Worm (Caenorhabditis elegans) whole organism, young adult: ENCODE data around the gene lin-36.

Experiments used
- B0035.1 ChIP-seq: sonication (generic microtip); optimal IDR thresholded peaks from 2 replicates; lab custom pipeline; 2016; ENCODE audit warnings: missing genetic modification characterization, mild to moderate bottlenecking, missing compliant biosample characterization, missing genotype, missing genetic modification reagents
- C06A6.2 ChIP-seq: fragments of 200-800 bp; sonication (Bioruptor generic); conservative IDR thresholded peaks from 2 replicates; pipeline ENCODE4 v1.3.6; 2022; ENCODE audit warnings: missing genetic modification characterization, missing compliant biosample characterization
- F10E7.11 ChIP-seq: sonication (generic microtip); optimal IDR thresholded peaks from 2 replicates; lab custom pipeline; 2017; ENCODE audit warnings: mild to moderate bottlenecking, missing genetic modification characterization, moderate library complexity, missing compliant biosample characterization
- F37B4.10 ChIP-seq: fragments of 200-800 bp; sonication (Bioruptor generic); IDR thresholded peaks from 2 replicates; pipeline ENCODE4 v1.3.6; 2022; ENCODE audit warnings: missing genetic modification characterization, missing compliant biosample characterization
- F49E8.2 ChIP-seq: sonication (generic microtip); optimal IDR thresholded peaks from 3 replicates; lab custom pipeline; 2017; ENCODE audit warnings: missing genetic modification characterization, mild to moderate bottlenecking, missing compliant biosample characterization, antibody characterized with exemption, moderate library complexity; ENCODE audit not compliant: insufficient read depth
- F57A8.1 ChIP-seq: fragments of 200-800 bp; sonication (Bioruptor generic); optimal IDR thresholded peaks from 2 replicates; lab custom pipeline; 2018; ENCODE audit warnings: mild to moderate bottlenecking, missing genetic modification characterization, moderate library complexity, missing compliant biosample characterization
- F57C9.4 ChIP-seq: sonication (generic microtip); optimal IDR thresholded peaks from 2 replicates; lab custom pipeline; 2017; ENCODE audit warnings: mild to moderate bottlenecking, missing genetic modification characterization, missing compliant biosample characterization
- Y53F4B.3 ChIP-seq: fragments of 200-800 bp; sonication (Bioruptor generic); IDR thresholded peaks from 2 replicates; pipeline ENCODE4 v1.3.6; 2022; ENCODE audit warnings: missing genetic modification reagents, missing genetic modification characterization, missing compliant biosample characterization
- Y53G8AR.9 ChIP-seq: fragments of 200-800 bp; sonication (Bioruptor generic); conservative IDR thresholded peaks from 2 replicates; pipeline ENCODE4 v1.3.6; 2022; ENCODE audit warnings: missing genetic modification reagents, missing genetic modification characterization, missing compliant biosample characterization
- Y56A3A.18 ChIP-seq: fragments of 200-800 bp; sonication (Bioruptor generic); IDR thresholded peaks from 2 replicates; pipeline ENCODE4 v1.3.6; 2022; ENCODE audit warnings: missing genetic modification reagents, missing genetic modification characterization, missing compliant biosample characterization
- Y95B8A.8 ChIP-seq: fragments of 200-800 bp; sonication (Bioruptor generic); IDR thresholded peaks from 2 replicates; pipeline ENCODE4 v1.3.6; 2022; ENCODE audit warnings: missing genetic modification reagents, missing genetic modification characterization, missing compliant biosample characterization
- attf-5 ChIP-seq: fragments of 200-800 bp; sonication (Bioruptor generic); optimal IDR thresholded peaks from 2 replicates; lab custom pipeline; 2018; ENCODE audit warnings: mild to moderate bottlenecking, missing genetic modification characterization, missing compliant biosample characterization
- cebp-1 ChIP-seq, 2 experiments: fragments of 200-800 bp in 1 of 2; sonication (Bioruptor generic) in 1 of 2; sonication (generic microtip) in 1 of 2; IDR thresholded peaks in 1 of 2; optimal IDR thresholded peaks in 1 of 2; 2 replicates each; pipeline versions ENCODE4 v1.3.6 to Lab custom; 2017 to 2022; ENCODE audit warnings: missing compliant biosample characterization in 2 of 2, missing genetic modification characterization in 2 of 2, mild to moderate bottlenecking in 1 of 2, missing genetic modification reagents in 1 of 2, moderate library complexity in 1 of 2
- ceh-27 ChIP-seq: fragments of 200-800 bp; sonication (Bioruptor generic); optimal IDR thresholded peaks from 2 replicates; lab custom pipeline; 2018; ENCODE audit warnings: mild to moderate bottlenecking, missing genetic modification characterization, moderate library complexity, missing compliant biosample characterization
- ceh-40 ChIP-seq: fragments of 200-800 bp; sonication (Bioruptor generic); IDR thresholded peaks from 2 replicates; pipeline ENCODE4 v1.3.6; 2022; ENCODE audit warnings: missing genetic modification characterization, missing compliant biosample characterization
- ceh-58 ChIP-seq: fragments of 200-800 bp; sonication (Bioruptor generic); IDR thresholded peaks from 2 replicates; pipeline ENCODE4 v1.3.6; 2022; ENCODE audit warnings: missing genetic modification characterization, missing compliant biosample characterization
- ceh-79 ChIP-seq: sonication (generic microtip); optimal IDR thresholded peaks from 2 replicates; lab custom pipeline; 2017; ENCODE audit warnings: mild to moderate bottlenecking, missing genetic modification characterization, missing compliant biosample characterization
- fkh-3 ChIP-seq: sonication (generic microtip); optimal IDR thresholded peaks from 2 replicates; lab custom pipeline; 2016; ENCODE audit warnings: mild to moderate bottlenecking, missing genetic modification characterization, missing compliant biosample characterization
- gei-17 ChIP-seq: fragments of 200-800 bp; sonication (Bioruptor generic); optimal IDR thresholded peaks from 2 replicates; lab custom pipeline; 2018; ENCODE audit warnings: mild to moderate bottlenecking, missing genetic modification characterization, missing compliant biosample characterization
- lin-54 ChIP-seq: fragments of 200-800 bp; sonication (Bioruptor generic); optimal IDR thresholded peaks from 2 replicates; lab custom pipeline; 2018; ENCODE audit warnings: mild to moderate bottlenecking, missing genetic modification characterization, missing compliant biosample characterization
- lsl-1 ChIP-seq: fragments of 200-800 bp; sonication (Bioruptor generic); optimal IDR thresholded peaks from 2 replicates; lab custom pipeline; 2018; ENCODE audit warnings: mild to moderate bottlenecking, missing genetic modification characterization, moderate library complexity, missing compliant biosample characterization
- madf-8 ChIP-seq: fragments of 200-800 bp; sonication (Bioruptor generic); conservative IDR thresholded peaks from 2 replicates; pipeline ENCODE4 v1.3.6; 2022; ENCODE audit warnings: missing genetic modification reagents, missing genetic modification characterization, missing compliant biosample characterization
- nfya-1 ChIP-seq: sonication (generic microtip); optimal IDR thresholded peaks from 2 replicates; lab custom pipeline; 2017; ENCODE audit warnings: antibody characterized with exemption, missing compliant biosample characterization, missing genetic modification characterization, borderline replicate concordance; ENCODE audit not compliant: insufficient read depth
- nhr-179 ChIP-seq: sonication (generic microtip); optimal IDR thresholded peaks from 2 replicates; lab custom pipeline; 2016; ENCODE audit warnings: mild to moderate bottlenecking, missing genetic modification characterization, missing compliant biosample characterization
- rec-8 ChIP-seq, 2 experiments: sonication (generic microtip); optimal IDR thresholded peaks; 2 replicates each; lab custom pipeline; 2016; ENCODE audit warnings: mild to moderate bottlenecking in 2 of 2, missing genetic modification characterization in 2 of 2, missing genetic modification reagents in 2 of 2, missing genotype in 2 of 2, missing biosample characterization in 1 of 2, missing compliant biosample characterization in 1 of 2, moderate library complexity in 1 of 2
- sea-2 ChIP-seq: fragments of 200-800 bp; sonication (Bioruptor generic); IDR thresholded peaks from 2 replicates; pipeline ENCODE4 v1.3.6; 2022; ENCODE audit warnings: missing genetic modification characterization, missing compliant biosample characterization
- snpc-4 ChIP-seq, 5 experiments: fragments of 150-350 bp in 1 of 5; sonication (generic microtip) in 4 of 5; optimal IDR thresholded peaks; 2 replicates each; lab custom pipeline; 2014 to 2018; ENCODE audit warnings: missing genetic modification characterization in 5 of 5, missing biosample characterization in 3 of 5, antibody characterized with exemption in 2 of 5, mild to moderate bottlenecking in 2 of 5, missing compliant biosample characterization in 2 of 5, missing genotype in 2 of 5, moderate library complexity in 2 of 5, missing genetic modification reagents in 1 of 5
- somi-1 ChIP-seq: fragments of 200-800 bp; sonication (Bioruptor generic); optimal IDR thresholded peaks from 2 replicates; lab custom pipeline; 2018; ENCODE audit warnings: mild to moderate bottlenecking, missing genetic modification characterization, missing compliant biosample characterization
- unc-62 ChIP-seq: fragments of 150-350 bp; optimal IDR thresholded peaks from 2 replicates; lab custom pipeline; 2014; ENCODE audit warnings: missing biosample characterization, missing genetic modification reagents, missing genetic modification characterization
- zfh-2 ChIP-seq: fragments of 200-800 bp; sonication (Bioruptor generic); conservative IDR thresholded peaks from 2 replicates; pipeline ENCODE4 v1.3.6; 2022; ENCODE audit warnings: missing genetic modification reagents, missing genetic modification characterization, missing compliant biosample characterization
- zim-3 ChIP-seq: sonication (generic microtip); optimal IDR thresholded peaks from 2 replicates; lab custom pipeline; 2017; ENCODE audit warnings: mild to moderate bottlenecking, missing genetic modification characterization, moderate library complexity, missing compliant biosample characterization
- ztf-22 ChIP-seq: fragments of 200-800 bp; sonication (Bioruptor generic); optimal IDR thresholded peaks from 2 replicates; lab custom pipeline; 2018; ENCODE audit warnings: mild to moderate bottlenecking, missing genetic modification characterization, moderate library complexity, missing compliant biosample characterization
- ztf-25 ChIP-seq: fragments of 200-800 bp; sonication (Bioruptor generic); IDR thresholded peaks from 2 replicates; pipeline ENCODE4 v1.3.6; 2022; ENCODE audit warnings: missing genetic modification reagents, missing genetic modification characterization, missing compliant biosample characterization
- ztf-26 ChIP-seq: sonication (generic microtip); optimal IDR thresholded peaks from 2 replicates; lab custom pipeline; 2017; ENCODE audit warnings: missing genetic modification characterization, missing compliant biosample characterization
- ztf-3 ChIP-seq: fragments of 200-800 bp; sonication (Bioruptor generic); optimal IDR thresholded peaks from 2 replicates; lab custom pipeline; 2018; ENCODE audit warnings: mild to moderate bottlenecking, missing genetic modification characterization, missing compliant biosample characterization
- ztf-6 ChIP-seq: fragments of 200-800 bp; sonication (Bioruptor generic); IDR thresholded peaks from 2 replicates; pipeline ENCODE4 v1.3.6; 2022; ENCODE audit warnings: missing genetic modification reagents, missing genetic modification characterization, missing compliant biosample characterization

The lin-36 gene

DNA sequence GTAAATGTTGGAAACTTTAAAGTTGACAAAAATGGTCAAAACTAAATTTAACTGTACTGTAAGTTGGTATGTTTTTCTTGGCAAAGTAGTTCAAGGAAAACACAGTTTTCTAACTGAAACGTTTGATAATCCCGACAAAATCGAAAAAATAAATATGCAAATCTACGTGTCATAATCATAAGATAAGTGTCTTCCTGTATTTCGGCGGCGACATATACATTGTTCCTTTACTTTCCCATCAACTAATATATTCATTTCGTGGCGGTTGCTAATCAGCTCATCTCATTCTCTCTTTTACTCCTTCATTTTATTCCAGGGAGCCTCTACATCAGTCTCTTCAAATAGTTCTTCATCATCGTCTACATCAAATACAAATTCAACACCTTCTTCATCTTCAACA is 47.1 kb upstream of the lin-36 start:
- TF ChIP-seq gei-17 (GFP tag; lab: Kevin White, UChicago) (no peak), attf-5 (GFP tag; lab: Kevin White, UChicago) (no peak), lsl-1 (GFP tag; lab: Kevin White, UChicago) (no peak), ztf-26 (tag; lab: Kevin White, UChicago) (no peak), fkh-3 (tag; lab: Kevin White, UChicago) (no peak), nhr-179 (tag; lab: Kevin White, UChicago) (no peak), F57A8.1 (GFP tag; lab: Kevin White, UChicago) (no peak), sea-2 (GFP tag; lab: Robert Waterston, UW) (no peak), F49E8.2 (tag; lab: Kevin White, UChicago) (no peak), C06A6.2 (GFP tag; lab: Robert Waterston, UW) (no peak), F37B4.10 (GFP tag; lab: Robert Waterston, UW) (no peak), rec-8 (tag; optimal IDR thresholded peaks at IDR 0.05; lab: Kevin White, UChicago) (no peak), ceh-27 (no peak), B0035.1 (no peak), nfya-1 (no peak), cebp-1 (GFP tag; IDR thresholded peaks at IDR 0.05; lab: Robert Waterston, UW) (no peak), cebp-1 (tag; optimal IDR thresholded peaks at IDR 0.05; lab: Kevin White, UChicago) (no peak), ztf-6 (GFP tag; lab: Robert Waterston, UW) (no peak), ceh-40 (GFP tag; lab: Robert Waterston, UW) (no peak)

DNA sequence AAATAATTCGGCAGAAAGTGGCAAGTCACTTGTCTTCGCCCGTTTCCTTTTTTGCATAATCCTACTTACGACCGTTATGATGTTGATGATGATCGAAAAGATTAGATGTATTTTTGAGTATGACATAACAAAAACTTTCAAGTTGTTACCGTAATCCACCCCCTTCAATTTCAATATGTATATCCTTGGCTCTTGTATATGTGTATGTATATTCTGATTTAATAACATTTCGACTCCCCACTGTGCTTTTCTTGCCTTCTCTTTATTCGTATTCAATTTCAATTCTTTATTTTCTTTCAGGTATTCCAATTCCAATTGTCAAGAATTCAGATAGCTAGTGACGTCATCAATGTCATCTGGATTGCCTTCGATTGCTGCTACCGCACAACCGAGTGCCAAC is 46.3 kb upstream of the lin-36 start, which contains the start of gene pros-1:
Gene pros-1 (plus strand): TSS at position 301 of the 400 bp plus-strand sequence.
- no peak for TF ChIP-seq somi-1 (GFP tag; lab: Kevin White, UChicago)
- no peak for TF ChIP-seq zim-3 (tag; lab: Kevin White, UChicago)
- no peak for TF ChIP-seq Y53F4B.3 (GFP tag; lab: Robert Waterston, UW)
- TF ChIP-seq F57C9.4 (tag; lab: Kevin White, UChicago): no peak
- TF ChIP-seq ztf-3 (GFP tag; lab: Kevin White, UChicago): no peak
- TF ChIP-seq ztf-25: no peak
- no peak for TF ChIP-seq zfh-2 (GFP tag; lab: Robert Waterston, UW)
- no peak for TF ChIP-seq F10E7.11 (tag; lab: Kevin White, UChicago)
- no peak for TF ChIP-seq Y53G8AR.9 (GFP tag; lab: Robert Waterston, UW)
- TF ChIP-seq sea-2 (GFP tag; lab: Robert Waterston, UW): no peak
- no peak for TF ChIP-seq fkh-3 (tag; lab: Kevin White, UChicago)
- no peak for TF ChIP-seq snpc-4 (GFP tag; optimal IDR thresholded peaks at IDR 0.05; lab: Kevin White, UChicago)
- no peak for TF ChIP-seq snpc-4 (tag; optimal IDR thresholded peaks at IDR 0.05; lab: Kevin White, UChicago)

DNA sequence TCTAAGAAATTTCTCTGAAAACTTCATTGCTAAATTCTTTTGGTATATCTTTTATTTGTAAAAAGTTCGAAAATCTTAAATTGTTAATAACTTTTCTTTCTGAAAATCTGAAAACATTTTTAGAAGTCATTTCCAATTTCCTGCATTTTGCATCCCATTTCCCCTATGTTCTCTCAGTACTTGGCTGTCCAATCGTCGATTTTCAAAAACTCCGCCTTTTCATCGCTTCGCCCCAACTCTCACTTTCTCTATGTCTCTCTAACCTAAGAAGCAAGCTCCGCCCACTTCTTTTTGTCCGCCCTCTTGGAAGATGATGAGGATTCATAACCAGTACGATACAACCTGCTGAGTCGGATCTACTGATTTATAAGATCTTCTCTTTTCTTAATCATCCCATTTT is 44.4 kb upstream of the lin-36 start:
- no peak for TF ChIP-seq lin-54 (GFP tag; lab: Kevin White, UChicago)
- no peak for TF ChIP-seq unc-62
- TF ChIP-seq ceh-79 (tag; lab: Kevin White, UChicago): no peak
- no peak for TF ChIP-seq Y95B8A.8
- no peak for TF ChIP-seq B0035.1
- TF ChIP-seq madf-8 (GFP tag; lab: Robert Waterston, UW): no peak
- TF ChIP-seq cebp-1 (GFP tag; IDR thresholded peaks at IDR 0.05; lab: Robert Waterston, UW): no peak
- no peak for TF ChIP-seq cebp-1 (tag; optimal IDR thresholded peaks at IDR 0.05; lab: Kevin White, UChicago)
- no peak for TF ChIP-seq Y56A3A.18 (GFP tag; lab: Robert Waterston, UW)
- TF ChIP-seq ceh-58 (GFP tag; lab: Robert Waterston, UW): no peak
- TF ChIP-seq ztf-22 (GFP tag; lab: Kevin White, UChicago): no peak
